Fruit fly (Drosophila melanogaster) whole organism, wandering third instar larva: ENCODE data around the gene Rnmt.

Experiments used
- Dif ChIP-seq: fragments of 200-275, 200-300 bp; sonication (Bioruptor generic); optimal IDR thresholded peaks from 2 replicates; lab custom pipeline; 2018; ENCODE audit warnings: missing biosample characterization, missing genetic modification characterization; ENCODE audit not compliant: partially characterized antibody
- dmrt93B ChIP-seq: fragments of 200-800 bp; sonication (Bioruptor generic); optimal IDR thresholded peaks from 2 replicates; lab custom pipeline; 2018; ENCODE audit warnings: missing biosample characterization, mild to moderate bottlenecking, missing genetic modification characterization
- lola ChIP-seq: fragments of >200 bp; optimal IDR thresholded peaks from 2 replicates; lab custom pipeline; 2017; ENCODE audit warnings: missing biosample characterization, missing genetic modification characterization
- pan ChIP-seq: fragments of >200 bp; optimal IDR thresholded peaks from 2 replicates; lab custom pipeline; 2017
- psq ChIP-seq: fragments of 200-800 bp; sonication (Bioruptor generic); optimal IDR thresholded peaks from 3 replicates; lab custom pipeline; 2017; ENCODE audit warnings: missing biosample characterization, mild to moderate bottlenecking, missing genetic modification characterization, moderate library complexity
- woc ChIP-seq: sonication (Bioruptor generic); optimal IDR thresholded peaks from 2 replicates; lab custom pipeline; 2016; ENCODE audit warnings: missing biosample characterization, mild to moderate bottlenecking, missing genetic modification characterization

dm6 chr2L:14997370-14997769 lies 12.4 kb upstream of the Rnmt start, which contains the start of gene mol:
- TF ChIP-seq pan (lab: Kevin White, UChicago) (no peak), psq (no peak), woc (GFP tag; lab: Kevin White, UChicago) (no peak), lola (GFP tag; lab: Kevin White, UChicago) (no peak), Dif (GFP tag; lab: Kevin White, UChicago) (peak; percentile 57), dmrt93B (GFP tag; lab: Kevin White, UChicago) (no peak)
